Worm (Caenorhabditis elegans): ENCODE measurements around the gene C15C7.4.

DNA sequence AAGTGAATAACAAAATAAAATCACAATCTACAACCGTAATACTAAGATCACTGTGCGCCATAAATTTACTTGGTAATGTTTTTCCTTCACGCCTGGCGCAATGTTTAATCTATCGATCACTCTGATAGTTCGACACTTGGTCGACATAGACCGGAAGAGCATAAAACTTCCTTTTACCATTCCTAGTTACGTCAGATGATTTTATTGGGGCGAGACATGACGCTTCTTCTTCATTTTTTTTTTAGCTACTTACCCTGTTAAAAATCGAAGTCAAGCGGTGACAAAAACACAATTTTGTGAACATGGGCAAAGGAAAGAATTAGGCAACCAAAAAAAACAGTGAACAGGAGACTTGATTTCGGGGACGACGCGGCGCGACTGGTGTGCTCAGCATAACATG is 9.2 kb downstream of the C15C7.4 start:
- TF ChIP-seq W03F9.2 (tag; optimal IDR thresholded peaks at IDR 0.05), result no peak
- TF ChIP-seq him-1 (tag; optimal IDR thresholded peaks at IDR 0.05), result no peak
- no peak for TF ChIP-seq dao-5 (tag; optimal IDR thresholded peaks at IDR 0.05)

All from whole organism, L4/young adult.